Worm (Caenorhabditis elegans) whole organism, L3 larva: ENCODE results near the gene ipla-1.

Source experiments
- ZK546.5 ChIP-seq: sonication (generic microtip); optimal IDR thresholded peaks from 2 replicates; lab custom pipeline; 2017; ENCODE audit warnings: missing biosample characterization, missing genetic modification characterization
- aly-2 ChIP-seq: fragments of 150-350 bp; optimal IDR thresholded peaks from 2 replicates; lab custom pipeline; 2014; ENCODE audit warnings: missing biosample characterization, missing genetic modification characterization
- ama-1 ChIP-seq: fragments of 150-350 bp; optimal IDR thresholded peaks from 2 replicates; lab custom pipeline; 2018
- ceh-28 ChIP-seq: fragments of 150-350 bp; optimal IDR thresholded peaks from 2 replicates; lab custom pipeline; 2014; ENCODE audit warnings: missing biosample characterization, missing genetic modification reagents, missing genetic modification characterization
- ceh-82 ChIP-seq: fragments of 150-350 bp; optimal IDR thresholded peaks from 2 replicates; lab custom pipeline; 2014; ENCODE audit warnings: missing biosample characterization, missing genetic modification characterization
- ceh-9 ChIP-seq: sonication (generic microtip); optimal IDR thresholded peaks from 2 replicates; lab custom pipeline; 2018; ENCODE audit warnings: missing biosample characterization, missing genetic modification characterization
- daf-12 ChIP-seq: fragments of 150-350 bp; optimal IDR thresholded peaks from 2 replicates; lab custom pipeline; 2014; ENCODE audit warnings: missing biosample characterization, missing genetic modification reagents, missing genetic modification characterization
- egl-27 ChIP-seq: sonication (generic microtip); optimal IDR thresholded peaks from 4 replicates; lab custom pipeline; 2017; ENCODE audit warnings: missing biosample characterization, missing genetic modification reagents, missing genetic modification characterization
- elt-1 ChIP-seq: fragments of 150-350 bp; optimal IDR thresholded peaks from 2 replicates; lab custom pipeline; 2014; ENCODE audit warnings: missing biosample characterization, missing genetic modification characterization
- elt-2 ChIP-seq: sonication (generic microtip); optimal IDR thresholded peaks from 2 replicates; lab custom pipeline; 2016; ENCODE audit warnings: missing genetic modification reagents, mild to moderate bottlenecking, missing genetic modification characterization, missing compliant biosample characterization
- elt-3 ChIP-seq, 3 experiments: fragments of 150-350 bp in 1 of 3; sonication (generic microtip) in 2 of 3; optimal IDR thresholded peaks; 2 replicates in 2 of 3; 4 replicates in 1 of 3; lab custom pipeline; 2014 to 2017; ENCODE audit warnings: missing biosample characterization in 3 of 3, missing genetic modification characterization in 3 of 3
- eor-1 ChIP-seq, 2 experiments: fragments of 150-350 bp; optimal IDR thresholded peaks; 2 replicates each; lab custom pipeline; 2014 to 2018; ENCODE audit warnings: missing biosample characterization in 2 of 2, missing genetic modification characterization in 2 of 2
- fkh-10 ChIP-seq: sonication (generic microtip); optimal IDR thresholded peaks from 2 replicates; lab custom pipeline; 2017; ENCODE audit warnings: missing biosample characterization, missing genetic modification reagents, missing genetic modification characterization
- lsy-12 ChIP-seq: sonication (generic microtip); optimal IDR thresholded peaks from 2 replicates; lab custom pipeline; 2016; ENCODE audit warnings: mild to moderate bottlenecking, missing genetic modification characterization, missing compliant biosample characterization
- mdl-1 ChIP-seq: fragments of 150-350 bp; optimal IDR thresholded peaks from 2 replicates; lab custom pipeline; 2014; ENCODE audit warnings: missing biosample characterization, missing genetic modification characterization
- nfya-1 ChIP-seq: sonication (generic microtip); optimal IDR thresholded peaks from 2 replicates; lab custom pipeline; 2017; ENCODE audit warnings: missing genetic modification characterization, mild to moderate bottlenecking, missing compliant biosample characterization, antibody characterized with exemption, moderate library complexity; ENCODE audit not compliant: insufficient read depth
- nhr-12 ChIP-seq: fragments of 150-350 bp; optimal IDR thresholded peaks from 2 replicates; lab custom pipeline; 2014; ENCODE audit warnings: missing biosample characterization, missing genetic modification characterization
- nhr-237 ChIP-seq: fragments of 150-350 bp; optimal IDR thresholded peaks from 2 replicates; lab custom pipeline; 2014; ENCODE audit warnings: missing biosample characterization, missing genetic modification characterization
- nhr-25 ChIP-seq: sonication (generic microtip); optimal IDR thresholded peaks from 2 replicates; lab custom pipeline; 2017; ENCODE audit warnings: missing biosample characterization, missing genetic modification characterization
- nhr-76 ChIP-seq: fragments of 150-350 bp; sonication (generic microtip); optimal IDR thresholded peaks from 5 replicates; lab custom pipeline; 2014; ENCODE audit warnings: missing biosample characterization, missing genetic modification characterization
- pha-4 ChIP-seq: fragments of 150-350 bp; optimal IDR thresholded peaks from 2 replicates; lab custom pipeline; 2014; ENCODE audit warnings: missing biosample characterization, missing genetic modification reagents, missing genetic modification characterization
- pqm-1 ChIP-seq: fragments of 150-350 bp; optimal IDR thresholded peaks from 2 replicates; lab custom pipeline; 2017; ENCODE audit warnings: missing biosample characterization, missing genetic modification characterization, inconsistent platforms
- sea-2 ChIP-seq: fragments of 150-350 bp; sonication (generic microtip); optimal IDR thresholded peaks from 4 replicates; lab custom pipeline; 2014; ENCODE audit warnings: missing biosample characterization, missing genetic modification reagents, missing genetic modification characterization
- skn-1 ChIP-seq: fragments of 150-350 bp; optimal IDR thresholded peaks from 2 replicates; lab custom pipeline; 2014; ENCODE audit warnings: missing biosample characterization, missing genetic modification characterization
- snpc-4 ChIP-seq: fragments of 150-350 bp; optimal IDR thresholded peaks from 2 replicates; lab custom pipeline; 2014; ENCODE audit warnings: missing biosample characterization, missing genetic modification characterization
- tbx-2 ChIP-seq: sonication (generic microtip); optimal IDR thresholded peaks from 2 replicates; lab custom pipeline; 2016; ENCODE audit warnings: mild to moderate bottlenecking, missing genetic modification characterization, missing compliant biosample characterization
- zag-1 ChIP-seq: fragments of 150-350 bp; optimal IDR thresholded peaks from 2 replicates; lab custom pipeline; 2014; ENCODE audit warnings: missing biosample characterization, missing genetic modification characterization

ipla-1 gene

ce11 chrII:4600818-4601217 is 338 bp downstream of the ipla-1 start:
- TF ChIP-seq nfya-1 (tag; lab: Kevin White, UChicago) (peak; percentile 88), ceh-82 (tag; lab: Kevin White, UChicago) (no peak), pha-4 (tag; lab: Kevin White, UChicago) (no peak), ZK546.5 (tag; lab: Kevin White, UChicago) (no peak), tbx-2 (no peak), aly-2 (tag; lab: Kevin White, UChicago) (no peak)

ce11 chrII:4600276-4600675 is 880 bp downstream of the ipla-1 start:
- TF ChIP-seq ceh-9 (tag; lab: Kevin White, UChicago), result no peak
- TF ChIP-seq nhr-76, result no peak
- no peak for TF ChIP-seq sea-2 (GFP tag; lab: Kevin White, UChicago)
- no peak for TF ChIP-seq daf-12
- no peak for TF ChIP-seq nhr-12 (tag; lab: Kevin White, UChicago)
- TF ChIP-seq ZK546.5 (tag; lab: Kevin White, UChicago), result no peak
- no peak for TF ChIP-seq egl-27 (tag; lab: Kevin White, UChicago)
- no peak for TF ChIP-seq zag-1 (tag; lab: Kevin White, UChicago)
- TF ChIP-seq skn-1 (tag; lab: Kevin White, UChicago), result no peak
- TF ChIP-seq nhr-25 (tag; lab: Kevin White, UChicago), result no peak
- no peak for TF ChIP-seq ceh-28
- TF ChIP-seq mdl-1, result no peak
- no peak for TF ChIP-seq nhr-237 (tag; lab: Kevin White, UChicago)
- TF ChIP-seq fkh-10 (GFP tag; lab: Kevin White, UChicago), result no peak
- TF ChIP-seq aly-2 (tag; lab: Kevin White, UChicago), result no peak
- TF ChIP-seq ama-1 (lab: Kevin White, UChicago), result no peak

ce11 chrII:4599838-4600237 is 1.3 kb downstream of the ipla-1 start:
- TF ChIP-seq mdl-1 (no peak), pqm-1 (peak; percentile 28)

DNA sequence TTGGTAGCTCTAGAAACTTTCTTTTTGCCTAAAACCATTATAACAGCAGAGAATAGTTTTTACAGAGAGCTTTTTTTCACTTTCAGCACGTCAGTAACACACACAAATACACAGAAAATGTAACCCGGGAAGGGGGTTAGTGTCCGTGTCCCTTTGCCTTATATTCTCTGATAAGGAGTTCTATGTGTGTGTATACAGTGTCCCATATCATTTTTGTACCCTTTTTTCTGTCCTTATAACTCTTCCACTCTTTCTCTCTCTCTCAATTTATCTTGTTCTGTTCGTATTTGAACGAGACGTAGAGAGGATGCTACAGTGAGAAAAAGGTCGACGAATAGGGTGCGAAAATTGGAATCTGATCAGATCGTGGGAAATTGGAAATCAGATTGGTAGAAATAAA is 2.3 kb downstream of the ipla-1 start:
- TF ChIP-seq pqm-1, result peak; percentile 71
- no peak for TF ChIP-seq daf-12
- peak; percentile 85 for TF ChIP-seq elt-2 (tag; lab: Kevin White, UChicago)
- TF ChIP-seq elt-3 (tag; optimal IDR thresholded peaks at IDR 0.05; lab: Kevin White, UChicago), result no peak
- peak; percentile 36 for TF ChIP-seq pha-4 (tag; lab: Kevin White, UChicago)

- TF ChIP-seq pqm-1 (peak; percentile 7), pha-4 (tag; lab: Kevin White, UChicago) (no peak), elt-2 (tag; lab: Kevin White, UChicago) (peak; percentile 36), lsy-12 (no peak)
These were observed 3.7 kb downstream of the ipla-1 start for ce11 chrII:4597441-4597840.

ce11 chrII:4590660-4591059 is 10.5 kb downstream of the ipla-1 start:
- TF ChIP-seq mdl-1, result no peak
- peak; percentile 13 for TF ChIP-seq lsy-12

DNA sequence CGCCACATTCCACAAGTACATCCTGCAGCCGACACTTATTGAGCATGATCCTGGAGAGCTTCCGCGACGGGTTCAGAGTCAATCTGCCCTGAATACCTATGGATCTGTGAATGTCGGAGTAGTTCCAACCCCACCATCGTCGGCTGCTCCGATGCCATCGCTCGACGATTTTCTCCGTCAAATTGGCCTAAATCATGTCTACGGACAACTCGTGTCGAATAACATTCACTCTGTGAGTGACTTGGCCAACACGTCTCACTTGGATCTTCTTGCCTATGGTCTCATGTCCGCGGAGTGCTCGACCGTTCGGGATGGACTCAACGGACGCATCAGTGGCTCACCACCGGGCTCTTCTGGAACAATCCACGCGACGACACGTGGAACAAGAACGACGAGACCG is 11.1 kb downstream of the ipla-1 start:
- TF ChIP-seq mdl-1 (no peak), snpc-4 (tag; lab: Kevin White, UChicago) (no peak), nhr-12 (tag; lab: Kevin White, UChicago) (no peak), elt-2 (tag; lab: Kevin White, UChicago) (no peak)

DNA sequence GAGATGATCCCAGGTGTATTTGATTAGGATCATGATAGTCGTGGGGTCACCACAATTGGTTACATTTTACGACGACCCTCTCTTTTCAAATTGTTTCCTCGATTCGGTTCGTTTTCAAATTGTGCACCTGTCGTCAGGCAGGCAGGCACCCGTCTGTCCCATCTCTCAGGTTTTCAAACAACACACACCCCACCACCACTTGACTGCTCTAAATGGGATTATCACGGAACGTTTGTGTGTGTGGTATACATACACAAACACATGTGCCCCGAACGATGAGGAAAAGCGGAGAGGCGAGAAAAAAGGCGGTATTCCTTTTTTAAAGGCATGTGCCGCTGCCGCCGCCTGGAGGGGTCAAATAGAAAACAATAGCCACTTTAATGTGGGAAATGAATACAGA is 15.8 kb downstream of the ipla-1 start:
- no peak for TF ChIP-seq elt-3 (tag; optimal IDR thresholded peaks at IDR 0.05; lab: Kevin White, UChicago)
- TF ChIP-seq eor-1 (tag; optimal IDR thresholded peaks at IDR 0.05; lab: Kevin White, UChicago), result no peak
- TF ChIP-seq pha-4 (tag; lab: Kevin White, UChicago), result no peak
- no peak for TF ChIP-seq elt-2 (tag; lab: Kevin White, UChicago)
- TF ChIP-seq elt-1 (tag; lab: Kevin White, UChicago), result no peak
- TF ChIP-seq nhr-237 (tag; lab: Kevin White, UChicago), result no peak
- no peak for TF ChIP-seq tbx-2
